Worm (Caenorhabditis elegans) whole organism, midembryonic: Measurements from ENCODE around the gene F09C6.3.

ENCODE experiments used
- T22C8.4 ChIP-seq: fragments of 200-800 bp; sonication (Bioruptor generic); IDR thresholded peaks from 2 replicates; pipeline ENCODE4 v1.3.6; 2022; ENCODE audit warnings: missing genetic modification characterization, missing compliant biosample characterization
- cog-1 ChIP-seq: sonication (generic microtip); optimal IDR thresholded peaks from 2 replicates; lab custom pipeline; 2016; ENCODE audit warnings: missing genetic modification characterization, missing compliant biosample characterization
- flt-1 ChIP-seq: fragments of 200-800 bp; sonication (Bioruptor generic); IDR thresholded peaks from 2 replicates; pipeline ENCODE4 v1.3.6; 2022; ENCODE audit warnings: missing genetic modification characterization, missing compliant biosample characterization
- klf-2 ChIP-seq: fragments of 200-800 bp; sonication (Bioruptor generic); conservative IDR thresholded peaks from 2 replicates; pipeline ENCODE4 v1.3.6; 2022; ENCODE audit warnings: missing genetic modification reagents, missing genetic modification characterization, missing compliant biosample characterization
- med-1 ChIP-seq: sonication (generic microtip); optimal IDR thresholded peaks from 2 replicates; lab custom pipeline; 2017; ENCODE audit warnings: missing genetic modification characterization, mild to moderate bottlenecking, missing compliant biosample characterization, antibody characterized with exemption, missing genetic modification reagents; ENCODE audit not compliant: insufficient read depth
- ref-1 ChIP-seq: fragments of 200-800 bp; sonication (Bioruptor generic); conservative IDR thresholded peaks from 2 replicates; pipeline ENCODE4 v1.3.6; 2022; ENCODE audit warnings: missing genetic modification reagents, missing genetic modification characterization, missing compliant biosample characterization
- tab-1 ChIP-seq: fragments of 200-800 bp; sonication (Bioruptor generic); IDR thresholded peaks from 2 replicates; pipeline ENCODE4 v1.3.6; 2022; ENCODE audit warnings: missing genetic modification characterization, missing compliant biosample characterization
- ztf-23 ChIP-seq: fragments of 200-800 bp; sonication (Bioruptor generic); IDR thresholded peaks from 2 replicates; pipeline ENCODE4 v1.3.6; 2022; ENCODE audit warnings: missing genetic modification reagents, missing genetic modification characterization, missing compliant biosample characterization
- ztf-29 ChIP-seq: fragments of 200-800 bp; sonication (Bioruptor generic); IDR thresholded peaks from 2 replicates; pipeline ENCODE4 v1.3.6; 2022; ENCODE audit warnings: missing genetic modification reagents, missing genetic modification characterization, missing compliant biosample characterization

F09C6.3 gene

ce11 chrV:16848498-16848897 is 31.5 kb downstream of the F09C6.3 start, which contains the start of the genes clec-36 and clec-26:
Gene clec-36, minus strand, starts transcription at chrV:16848598.
Gene clec-26, plus strand, starts transcription at chrV:16848611.
- TF ChIP-seq cog-1 (tag; lab: Kevin White, UChicago) (no peak), klf-2 (GFP tag; lab: Robert Waterston, UW) (no peak), tab-1 (GFP tag; lab: Robert Waterston, UW) (no peak), ztf-29 (GFP tag; lab: Robert Waterston, UW) (no peak), ref-1 (GFP tag; lab: Robert Waterston, UW) (no peak), ztf-23 (GFP tag; lab: Robert Waterston, UW) (no peak), flt-1 (GFP tag; lab: Robert Waterston, UW) (no peak), T22C8.4 (GFP tag; lab: Robert Waterston, UW) (no peak), med-1 (GFP tag; lab: Kevin White, UChicago) (no peak)

ce11 chrV:16842941-16843340 is 37.0 kb downstream of the F09C6.3 start, which contains the start of gene clec-25:
Gene clec-25, plus strand, starts transcription at chrV:16843241.
- TF ChIP-seq T22C8.4 (GFP tag; lab: Robert Waterston, UW) (no peak), ref-1 (GFP tag; lab: Robert Waterston, UW) (no peak), klf-2 (GFP tag; lab: Robert Waterston, UW) (no peak), med-1 (GFP tag; lab: Kevin White, UChicago) (no peak), ztf-29 (GFP tag; lab: Robert Waterston, UW) (no peak)

ce11 chrV:16840961-16841360 is 39.0 kb downstream of the F09C6.3 start, which contains the start of gene clec-40:
Gene clec-40, minus strand, starts transcription at chrV:16841061.
- TF ChIP-seq klf-2 (GFP tag; lab: Robert Waterston, UW) (no peak), cog-1 (tag; lab: Kevin White, UChicago) (no peak)

- TF ChIP-seq T22C8.4 (GFP tag; lab: Robert Waterston, UW) (no peak), cog-1 (tag; lab: Kevin White, UChicago) (no peak), klf-2 (GFP tag; lab: Robert Waterston, UW) (no peak), ref-1 (GFP tag; lab: Robert Waterston, UW) (no peak), ztf-29 (GFP tag; lab: Robert Waterston, UW) (no peak), ztf-23 (GFP tag; lab: Robert Waterston, UW) (no peak), flt-1 (GFP tag; lab: Robert Waterston, UW) (no peak)
Observed at ce11 chrV:16840283-16840682, 39.7 kb downstream of the F09C6.3 start.

- TF ChIP-seq T22C8.4 (GFP tag; lab: Robert Waterston, UW) (no peak), flt-1 (GFP tag; lab: Robert Waterston, UW) (no peak), ztf-23 (GFP tag; lab: Robert Waterston, UW) (no peak)
Observed at ce11 chrV:16838435-16838834, 41.5 kb downstream of the F09C6.3 start.

ce11 chrV:16836100-16836499 is 43.9 kb downstream of the F09C6.3 start:
- TF ChIP-seq T22C8.4 (GFP tag; lab: Robert Waterston, UW) (no peak), ref-1 (GFP tag; lab: Robert Waterston, UW) (no peak), flt-1 (GFP tag; lab: Robert Waterston, UW) (no peak), tab-1 (GFP tag; lab: Robert Waterston, UW) (no peak), cog-1 (tag; lab: Kevin White, UChicago) (no peak), ztf-29 (GFP tag; lab: Robert Waterston, UW) (no peak), ztf-23 (GFP tag; lab: Robert Waterston, UW) (no peak), klf-2 (GFP tag; lab: Robert Waterston, UW) (no peak), med-1 (GFP tag; lab: Kevin White, UChicago) (no peak)

- TF ChIP-seq T22C8.4 (GFP tag; lab: Robert Waterston, UW) = no peak
- no peak for TF ChIP-seq klf-2 (GFP tag; lab: Robert Waterston, UW)
- TF ChIP-seq flt-1 (GFP tag; lab: Robert Waterston, UW) = no peak
- TF ChIP-seq ref-1 (GFP tag; lab: Robert Waterston, UW) = no peak
- TF ChIP-seq tab-1 (GFP tag; lab: Robert Waterston, UW) = no peak
- TF ChIP-seq ztf-23 (GFP tag; lab: Robert Waterston, UW) = no peak
- TF ChIP-seq cog-1 (tag; lab: Kevin White, UChicago) = no peak
- no peak for TF ChIP-seq ztf-29 (GFP tag; lab: Robert Waterston, UW)
- no peak for TF ChIP-seq med-1 (GFP tag; lab: Kevin White, UChicago)
Observed at ce11 chrV:16834989-16835388, 45.0 kb downstream of the F09C6.3 start, which contains the start of gene tni-3. Gene tni-3, minus strand, starts transcription at chrV:16835128.

ce11 chrV:16833672-16834071 is 46.3 kb downstream of the F09C6.3 start:
- TF ChIP-seq cog-1 (tag; lab: Kevin White, UChicago) (no peak), flt-1 (GFP tag; lab: Robert Waterston, UW) (no peak), klf-2 (GFP tag; lab: Robert Waterston, UW) (no peak), T22C8.4 (GFP tag; lab: Robert Waterston, UW) (no peak), ztf-29 (GFP tag; lab: Robert Waterston, UW) (no peak), ref-1 (GFP tag; lab: Robert Waterston, UW) (no peak), ztf-23 (GFP tag; lab: Robert Waterston, UW) (no peak), med-1 (GFP tag; lab: Kevin White, UChicago) (no peak), tab-1 (GFP tag; lab: Robert Waterston, UW) (no peak)

- TF ChIP-seq cog-1 (tag; lab: Kevin White, UChicago) (no peak), ref-1 (GFP tag; lab: Robert Waterston, UW) (no peak), ztf-23 (GFP tag; lab: Robert Waterston, UW) (no peak), med-1 (GFP tag; lab: Kevin White, UChicago) (no peak), flt-1 (GFP tag; lab: Robert Waterston, UW) (no peak), tab-1 (GFP tag; lab: Robert Waterston, UW) (no peak)
Observed at ce11 chrV:16832865-16833264, 47.1 kb downstream of the F09C6.3 start, which contains the start of gene phy-3. Gene phy-3, plus strand, starts transcription at chrV:16833165.
